Worm (Caenorhabditis elegans) whole organism, L4/young adult: ENCODE measurements around the gene clec-149.

ENCODE experiments used
- W03F9.2 ChIP-seq: fragments of 150-350 bp; optimal IDR thresholded peaks from 2 replicates; lab custom pipeline; 2014; ENCODE audit warnings: missing biosample characterization, missing genetic modification characterization
- dao-5 ChIP-seq: sonication (generic microtip); optimal IDR thresholded peaks from 2 replicates; lab custom pipeline; 2016; ENCODE audit warnings: missing genotype, missing genetic modification characterization, moderate library complexity, missing compliant biosample characterization
- him-1 ChIP-seq: sonication (generic microtip); optimal IDR thresholded peaks from 2 replicates; lab custom pipeline; 2016; ENCODE audit warnings: missing genotype, missing genetic modification reagents, missing genetic modification characterization, missing compliant biosample characterization

ce11 chrIII:775443-775842 is 47.6 kb upstream of the clec-149 start:
- TF ChIP-seq him-1: no peak
- no peak for TF ChIP-seq W03F9.2
- TF ChIP-seq dao-5 (tag; lab: Kevin White, UChicago): no peak
